Fruit fly (Drosophila melanogaster): ENCODE results near the gene hwt.

Gene hwt

dm6 chrX:12472244-12472736 is 96.0 kb downstream of the hwt start (continued):
- no peak for TF ChIP-seq hth (optimal IDR thresholded peaks at IDR 0.05)
- TF ChIP-seq H15 (GFP tag; IDR thresholded peaks at IDR 0.05) = peak; percentile 87
- peak; percentile 70 for TF ChIP-seq ems (GFP tag; optimal IDR thresholded peaks at IDR 0.05)
- peak; percentile 96 for TF ChIP-seq CG3281 (GFP tag; optimal IDR thresholded peaks at IDR 0.05)
- TF ChIP-seq ftz-f1 (GFP tag; optimal IDR thresholded peaks at IDR 0.05) = peak; percentile 36
- TF ChIP-seq chm (GFP tag; IDR thresholded peaks at IDR 0.05) = peak; percentile 84
- TF ChIP-seq Oaz (GFP tag; IDR thresholded peaks at IDR 0.05) = peak; percentile 95
- peak; percentile 81 for TF ChIP-seq CG17568 (GFP tag; optimal IDR thresholded peaks at IDR 0.05)
- peak; percentile 78 for TF ChIP-seq Dip3 (GFP tag; optimal IDR thresholded peaks at IDR 0.05)
- peak; percentile 96 for TF ChIP-seq Ada2b (GFP tag; IDR thresholded peaks at IDR 0.05)
- peak; percentile 4 for TF ChIP-seq CG9797 (GFP tag; optimal IDR thresholded peaks at IDR 0.05)
- peak; percentile 88 for TF ChIP-seq CG10654 (GFP tag; optimal IDR thresholded peaks at IDR 0.05)
- TF ChIP-seq CG34224 (GFP tag; IDR thresholded peaks at IDR 0.05; ENCODE audit: partially characterized antibody) = no peak
- TF ChIP-seq fd64A (GFP tag; optimal IDR thresholded peaks at IDR 0.05) = peak; percentile 73
- TF ChIP-seq fu2 (GFP tag; optimal IDR thresholded peaks at IDR 0.05) = peak; percentile 55
- peak; percentile 34 for TF ChIP-seq en (GFP tag; optimal IDR thresholded peaks at IDR 0.05)
- peak; percentile 91 for TF ChIP-seq CG15011 (GFP tag; optimal IDR thresholded peaks at IDR 0.05)
- peak; percentile 90 for TF ChIP-seq CG12155 (GFP tag; optimal IDR thresholded peaks at IDR 0.05)
- TF ChIP-seq CG3065 (GFP tag; optimal IDR thresholded peaks at IDR 0.05) = peak; percentile 70
- TF ChIP-seq CG4730 (GFP tag; IDR thresholded peaks at IDR 0.05) = peak; percentile 94
- TF ChIP-seq CG6854 (GFP tag; optimal IDR thresholded peaks at IDR 0.05) = peak; percentile 92
- peak; percentile 87 for TF ChIP-seq CG8281 (tag; optimal IDR thresholded peaks at IDR 0.05)
- peak; percentile 30 for TF ChIP-seq NC2α (GFP tag; optimal IDR thresholded peaks at IDR 0.05)
- peak; percentile 75 to 93 for TF ChIP-seq bsh (GFP tag; optimal IDR thresholded peaks at IDR 0.05)
- TF ChIP-seq CG16779 (GFP tag; IDR thresholded peaks at IDR 0.05) = peak; percentile 90
- TF ChIP-seq dysf (GFP tag; IDR thresholded peaks at IDR 0.05) = peak; percentile 97
- TF ChIP-seq CG9932 (GFP tag; IDR thresholded peaks at IDR 0.05) = peak; percentile 96
- TF ChIP-seq chn (GFP tag; optimal IDR thresholded peaks at IDR 0.05) = peak; percentile 66
- peak; percentile 88 for TF ChIP-seq Nf-YA (GFP tag; IDR thresholded peaks at IDR 0.05)
- TF ChIP-seq CG17328 (GFP tag; IDR thresholded peaks at IDR 0.05) = peak; percentile 93
- TF ChIP-seq pho (GFP tag; optimal IDR thresholded peaks at IDR 0.05) = peak; percentile 56
- TF ChIP-seq corto (GFP tag; optimal IDR thresholded peaks at IDR 0.05) = peak; percentile 89
- TF ChIP-seq CG3847 (GFP tag; IDR thresholded peaks at IDR 0.05) = peak; percentile 97
- peak; percentile 92 for TF ChIP-seq wor (GFP tag; IDR thresholded peaks at IDR 0.05)
- no peak for TF ChIP-seq Neu2 (GFP tag; optimal IDR thresholded peaks at IDR 0.05; ENCODE audit: borderline replicate concordance)
- no peak for TF ChIP-seq unc-4 (GFP tag; IDR thresholded peaks at IDR 0.05; ENCODE audit: partially characterized antibody)
- peak; percentile 72 for TF ChIP-seq CG7928 (GFP tag; optimal IDR thresholded peaks at IDR 0.05)
- no peak for TF ChIP-seq Lpt (GFP tag; optimal IDR thresholded peaks at IDR 0.05)
- peak in 1 of 2 experiments; percentile 24 for TF ChIP-seq tll (GFP tag; optimal IDR thresholded peaks at IDR 0.05)
- TF ChIP-seq Rx (GFP tag; IDR thresholded peaks at IDR 0.05) = peak; percentile 85
- no peak for TF ChIP-seq gfzf (GFP tag; optimal IDR thresholded peaks at IDR 0.05)
- TF ChIP-seq CG12659 (GFP tag; optimal IDR thresholded peaks at IDR 0.05) = peak; percentile 97
- TF ChIP-seq gcm2 (GFP tag; optimal IDR thresholded peaks at IDR 0.05) = peak; percentile 75
- peak; percentile 95 for TF ChIP-seq bcd (GFP tag; optimal IDR thresholded peaks at IDR 0.05)
- peak; percentile 95 for TF ChIP-seq caup (GFP tag; optimal IDR thresholded peaks at IDR 0.05; ENCODE audit: severe bottlenecking)
- no peak for TF ChIP-seq mld (GFP tag; IDR thresholded peaks at IDR 0.05; ENCODE audit: partially characterized antibody)
- peak; percentile 38 for TF ChIP-seq NC2β (GFP tag; optimal IDR thresholded peaks at IDR 0.05)
- TF ChIP-seq CG31365 (tag; optimal IDR thresholded peaks at IDR 0.05) = peak; percentile 68
- no peak for TF ChIP-seq Scr (GFP tag; IDR thresholded peaks at IDR 0.05; ENCODE audit: partially characterized antibody)
- TF ChIP-seq ERR (GFP tag; optimal IDR thresholded peaks at IDR 0.05) = no peak
- TF ChIP-seq CG9609 (GFP tag; optimal IDR thresholded peaks at IDR 0.05) = peak; percentile 29
